Fruit fly (Drosophila melanogaster) whole organism, prepupa: ENCODE results near the gene Las.
A peak's percentile ranks its signal among the peaks of the same experiment; 100 is the strongest.

Experiments
- CG10631 ChIP-seq: fragments of 200-800 bp; sonication (Bioruptor generic); optimal IDR thresholded peaks from 2 replicates; lab custom pipeline; 2016; ENCODE audit warnings: missing biosample characterization, missing genetic modification characterization
- CG1621 ChIP-seq: fragments of 200-800 bp; sonication (Bioruptor generic); optimal IDR thresholded peaks from 3 replicates; lab custom pipeline; 2018; ENCODE audit warnings: missing biosample characterization, mild to moderate bottlenecking, missing genetic modification characterization
- CG34406 ChIP-seq: fragments of 200-800 bp; sonication (Bioruptor generic); optimal IDR thresholded peaks from 3 replicates; lab custom pipeline; 2016; ENCODE audit warnings: missing biosample characterization, missing genetic modification characterization
- CG3919 ChIP-seq: fragments of 200-800 bp; sonication (Bioruptor generic); optimal IDR thresholded peaks from 3 replicates; lab custom pipeline; 2016; ENCODE audit warnings: missing biosample characterization, missing genetic modification characterization
- CG6276 ChIP-seq: fragments of 200-800 bp; sonication (Bioruptor generic); optimal IDR thresholded peaks from 2 replicates; lab custom pipeline; 2017; ENCODE audit warnings: missing biosample characterization, mild to moderate bottlenecking, missing genetic modification characterization
- CG6792 ChIP-seq: fragments of 200-800 bp; sonication (Bioruptor generic); optimal IDR thresholded peaks from 3 replicates; lab custom pipeline; 2016; ENCODE audit warnings: missing biosample characterization, missing genetic modification characterization
- CG7368 ChIP-seq: fragments of 200-800 bp; sonication (Bioruptor generic); optimal IDR thresholded peaks from 3 replicates; lab custom pipeline; 2016; ENCODE audit warnings: missing biosample characterization, missing genetic modification characterization
- CG8119 ChIP-seq: fragments of 200-800 bp; sonication (Bioruptor generic); IDR thresholded peaks from 3 replicates; pipeline ENCODE4 v1.3.6; 2022; ENCODE audit warnings: missing biosample characterization, missing genetic modification characterization
- CG8632 ChIP-seq: fragments of 200-800 bp; sonication (Bioruptor generic); optimal IDR thresholded peaks from 3 replicates; lab custom pipeline; 2016; ENCODE audit warnings: missing biosample characterization, missing genetic modification characterization
- Eip78C ChIP-seq: fragments of 200-800 bp; sonication (Bioruptor generic); peaks from one replicate; lab custom pipeline; 2016; ENCODE audit warnings: missing biosample characterization, missing genetic modification characterization
- Eip93F ChIP-seq: fragments of 200-800 bp; sonication (Bioruptor generic); optimal IDR thresholded peaks from 2 replicates; lab custom pipeline; 2016; ENCODE audit warnings: missing biosample characterization, mild to moderate bottlenecking, missing genetic modification characterization
- Hr39 ChIP-seq: fragments of 200-800 bp; sonication (Bioruptor generic); optimal IDR thresholded peaks from 2 replicates; lab custom pipeline; 2016; ENCODE audit warnings: missing biosample characterization, missing genetic modification characterization
- Hr4 ChIP-seq: fragments of 200-800 bp; sonication (Bioruptor generic); optimal IDR thresholded peaks from 3 replicates; lab custom pipeline; 2016; ENCODE audit warnings: missing biosample characterization, missing genetic modification characterization
- Lpt ChIP-seq: fragments of 200-800 bp; sonication (Bioruptor generic); optimal IDR thresholded peaks from 3 replicates; lab custom pipeline; 2016; ENCODE audit warnings: missing biosample characterization, missing genetic modification characterization
- Met ChIP-seq: fragments of 200-800 bp; sonication (Bioruptor generic); optimal IDR thresholded peaks from 3 replicates; lab custom pipeline; 2016; ENCODE audit warnings: missing biosample characterization, missing genetic modification characterization
- Smox ChIP-seq: fragments of 200-800 bp; sonication (Bioruptor generic); optimal IDR thresholded peaks from 3 replicates; lab custom pipeline; 2016; ENCODE audit warnings: missing biosample characterization, missing genetic modification characterization
- Sox102F ChIP-seq: fragments of 200-800 bp; sonication (Bioruptor generic); optimal IDR thresholded peaks from 2 replicates; lab custom pipeline; 2016; ENCODE audit warnings: missing biosample characterization, mild to moderate bottlenecking, missing genetic modification characterization
- Sox14 ChIP-seq: fragments of 200-800 bp; sonication (Bioruptor generic); optimal IDR thresholded peaks from 3 replicates; lab custom pipeline; 2016; ENCODE audit warnings: missing biosample characterization, missing genetic modification characterization
- Sox15 ChIP-seq: fragments of 200-800 bp; sonication (Bioruptor generic); optimal IDR thresholded peaks from 3 replicates; lab custom pipeline; 2016; ENCODE audit warnings: missing biosample characterization, missing genetic modification characterization
- achi ChIP-seq: fragments of 200-800 bp; sonication (Bioruptor generic); optimal IDR thresholded peaks from 3 replicates; lab custom pipeline; 2016; ENCODE audit warnings: missing biosample characterization, missing genetic modification characterization
- acj6 ChIP-seq: fragments of 200-800 bp; sonication (Bioruptor generic); optimal IDR thresholded peaks from 3 replicates; lab custom pipeline; 2016; ENCODE audit warnings: missing biosample characterization, missing genetic modification characterization
- cyc ChIP-seq: fragments of 200-800 bp; sonication (Bioruptor generic); optimal IDR thresholded peaks from 3 replicates; lab custom pipeline; 2016; ENCODE audit warnings: missing biosample characterization, missing genetic modification characterization
- dsx ChIP-seq: fragments of 200-800 bp; optimal IDR thresholded peaks from 3 replicates; lab custom pipeline; 2019; ENCODE audit warnings: missing biosample characterization, mild to moderate bottlenecking, missing genetic modification characterization, moderate library complexity; ENCODE audit not compliant: poor library complexity, severe bottlenecking
- eg ChIP-seq: fragments of 200-800 bp; sonication (Bioruptor generic); IDR thresholded peaks from 3 replicates; pipeline ENCODE4 v1.3.6; 2022; ENCODE audit warnings: missing biosample characterization, missing genetic modification characterization
- esn ChIP-seq: fragments of 200-800 bp; sonication (Bioruptor generic); optimal IDR thresholded peaks from 2 replicates; lab custom pipeline; 2016; ENCODE audit warnings: missing biosample characterization, mild to moderate bottlenecking, missing genetic modification characterization, moderate library complexity
- fd85E ChIP-seq: fragments of 200-800 bp; sonication (Bioruptor generic); optimal IDR thresholded peaks from 3 replicates; lab custom pipeline; 2016; ENCODE audit warnings: missing biosample characterization, missing genetic modification characterization
- fkh ChIP-seq: fragments of 200-800 bp; sonication (Bioruptor generic); optimal IDR thresholded peaks from 3 replicates; lab custom pipeline; 2017; ENCODE audit warnings: missing biosample characterization, mild to moderate bottlenecking, missing genetic modification characterization, moderate library complexity
- lz ChIP-seq: fragments of 200-800 bp; sonication (Bioruptor generic); optimal IDR thresholded peaks from 3 replicates; lab custom pipeline; 2016; ENCODE audit warnings: missing biosample characterization, missing genetic modification characterization
- salr ChIP-seq, 2 experiments: fragments of 200-800 bp; sonication (Bioruptor generic); optimal IDR thresholded peaks; 3 replicates each; lab custom pipeline; 2016 to 2018; ENCODE audit warnings: missing biosample characterization in 2 of 2, missing genetic modification characterization in 2 of 2, mild to moderate bottlenecking in 1 of 2
- spab ChIP-seq: fragments of 200-800 bp; sonication (Bioruptor generic); optimal IDR thresholded peaks from 2 replicates; lab custom pipeline; 2017; ENCODE audit warnings: missing biosample characterization, mild to moderate bottlenecking, missing genetic modification characterization, missing genetic modification reagents
- ss ChIP-seq, 2 experiments: fragments of 200-800 bp; sonication (Bioruptor generic); optimal IDR thresholded peaks; 2 replicates in 1 of 2; 3 replicates in 1 of 2; lab custom pipeline; 2017 to 2018; ENCODE audit warnings: mild to moderate bottlenecking in 2 of 2, missing biosample characterization in 2 of 2, missing genetic modification characterization in 2 of 2, moderate library complexity in 1 of 2
- svp ChIP-seq: fragments of 200-800 bp; sonication (Bioruptor generic); peaks from one replicate; lab custom pipeline; 2016; ENCODE audit warnings: missing biosample characterization, missing genetic modification characterization
- topi ChIP-seq: fragments of 200-800 bp; sonication (Bioruptor generic); optimal IDR thresholded peaks from 3 replicates; lab custom pipeline; 2016; ENCODE audit warnings: missing biosample characterization, missing genetic modification characterization
- vri ChIP-seq: fragments of 200-800 bp; sonication (Bioruptor generic); optimal IDR thresholded peaks from 3 replicates; lab custom pipeline; 2016; ENCODE audit warnings: missing biosample characterization, mild to moderate bottlenecking, missing genetic modification characterization

The Las gene

dm6 chr3L:20398243-20399222 lies 33.6 kb downstream of the Las start (continued):
- peak; percentile 84 for TF ChIP-seq Lpt
- peak; percentile 39 for TF ChIP-seq CG1621 (tag; lab: Kevin White, UChicago)
- TF ChIP-seq CG7368 (GFP tag; lab: Kevin White, UChicago): peak; percentile 74
- TF ChIP-seq Smox (GFP tag; lab: Kevin White, UChicago): peak; percentile 75
- TF ChIP-seq ss (GFP tag; optimal IDR thresholded peaks at IDR 0.05; lab: Kevin White, UChicago): peak in 1 of 2 experiments; percentile 54
- TF ChIP-seq acj6: peak; percentile 81
- peak; percentile 78 for TF ChIP-seq Sox102F
- TF ChIP-seq CG8119: peak; percentile 76
- peak; percentile 80 for TF ChIP-seq achi (GFP tag; lab: Kevin White, UChicago)
- peak; percentile 59 for TF ChIP-seq cyc (GFP tag; lab: Kevin White, UChicago)
- TF ChIP-seq Hr4: peak; percentile 88
- peak; percentile 77 for TF ChIP-seq eg (GFP tag; lab: Robert Waterston, UW)
- TF ChIP-seq CG3919 (GFP tag; lab: Kevin White, UChicago): peak; percentile 84
- TF ChIP-seq Met (GFP tag; lab: Kevin White, UChicago): peak; percentile 76
- TF ChIP-seq salr (GFP tag; optimal IDR thresholded peaks at IDR 0.05; lab: Kevin White, UChicago): peak; percentile 34 to 85
- peak; percentile 80 for TF ChIP-seq CG34406 (GFP tag; lab: Kevin White, UChicago)
- TF ChIP-seq Sox14 (GFP tag; lab: Kevin White, UChicago): peak; percentile 77
- TF ChIP-seq Hr39 (GFP tag; lab: Kevin White, UChicago): peak; percentile 65
- peak; percentile 89 for TF ChIP-seq svp (GFP tag; lab: Kevin White, UChicago)

dm6 chr3L:20397770-20398169 lies 34.4 kb downstream of the Las start:
- TF ChIP-seq achi (GFP tag; lab: Kevin White, UChicago) (no peak), CG6276 (GFP tag; lab: Kevin White, UChicago) (no peak), CG34406 (GFP tag; lab: Kevin White, UChicago) (no peak), Sox15 (no peak), CG6792 (no peak), fd85E (GFP tag; lab: Kevin White, UChicago) (no peak), Hr4 (no peak), Sox102F (no peak)
- TF ChIP-seq, all 60 proteins: peak for 0

- TF ChIP-seq fkh (peak; percentile 39), CG6792 (no peak)
- TF ChIP-seq, all 60 proteins: peak for 1
Observed at dm6 chr3L:20396047-20396446, 36.1 kb downstream of the Las start.

- TF ChIP-seq Lpt (no peak), acj6 (no peak), Hr39 (GFP tag; lab: Kevin White, UChicago) (no peak), cyc (GFP tag; lab: Kevin White, UChicago) (peak; percentile 3), dsx (GFP tag; lab: Kevin White, UChicago) (no peak), Eip78C (GFP tag; lab: Kevin White, UChicago) (peak; percentile 66), Eip93F (GFP tag; lab: Kevin White, UChicago) (peak; percentile 5), spab (GFP tag; lab: Kevin White, UChicago) (no peak), esn (GFP tag; lab: Kevin White, UChicago) (peak; percentile 38), topi (GFP tag; lab: Kevin White, UChicago) (peak; percentile 26), Met (GFP tag; lab: Kevin White, UChicago) (peak; percentile 39), lz (GFP tag; lab: Kevin White, UChicago) (peak; percentile 14), svp (GFP tag; lab: Kevin White, UChicago) (peak; percentile 73), Sox14 (GFP tag; lab: Kevin White, UChicago) (peak; percentile 11), CG8632 (GFP tag; lab: Kevin White, UChicago) (no peak), vri (GFP tag; lab: Kevin White, UChicago) (peak; percentile 91), CG10631 (GFP tag; lab: Kevin White, UChicago) (no peak)
Observed at dm6 chr3L:20395257-20395909, 36.8 kb downstream of the Las start.
